Worm (Caenorhabditis elegans) whole organism, late embryonic: ENCODE data around the gene emb-9.
A peak's percentile ranks its signal among the peaks of the same experiment; 100 is the strongest.

Source experiments
- C08G9.2 ChIP-seq: sonication (generic microtip); optimal IDR thresholded peaks from 2 replicates; lab custom pipeline; 2016; ENCODE audit warnings: mild to moderate bottlenecking, missing genetic modification characterization, moderate library complexity, missing compliant biosample characterization
- C38D4.7 ChIP-seq: fragments of 200-800 bp; sonication (Bioruptor generic); optimal IDR thresholded peaks from 2 replicates; lab custom pipeline; 2018; ENCODE audit warnings: mild to moderate bottlenecking, missing genetic modification characterization, moderate library complexity, missing compliant biosample characterization
- Y22D7AL.16 ChIP-seq: sonication (generic microtip); optimal IDR thresholded peaks from 2 replicates; lab custom pipeline; 2016; ENCODE audit warnings: missing genetic modification characterization, missing compliant biosample characterization
- ama-1 ChIP-seq: fragments of 150-350 bp; optimal IDR thresholded peaks from 2 replicates; lab custom pipeline; 2014
- ceh-14 ChIP-seq: sonication (generic microtip); optimal IDR thresholded peaks from 2 replicates; lab custom pipeline; 2016; ENCODE audit warnings: missing genotype, missing genetic modification characterization, missing compliant biosample characterization
- ceh-18 ChIP-seq: sonication (generic microtip); optimal IDR thresholded peaks from 2 replicates; lab custom pipeline; 2016; ENCODE audit warnings: missing genetic modification characterization, missing compliant biosample characterization
- ceh-2 ChIP-seq: sonication (generic microtip); optimal IDR thresholded peaks from 2 replicates; lab custom pipeline; 2016; ENCODE audit warnings: missing genotype, missing genetic modification characterization, missing compliant biosample characterization
- ceh-22 ChIP-seq: sonication (generic microtip); optimal IDR thresholded peaks from 2 replicates; lab custom pipeline; 2017; ENCODE audit warnings: missing biosample characterization, missing genetic modification characterization
- ceh-6 ChIP-seq: fragments of 200-800 bp; sonication (Bioruptor generic); optimal IDR thresholded peaks from 2 replicates; lab custom pipeline; 2018; ENCODE audit warnings: mild to moderate bottlenecking, missing genetic modification characterization, missing compliant biosample characterization
- ceh-9 ChIP-seq: sonication (generic microtip); optimal IDR thresholded peaks from 2 replicates; lab custom pipeline; 2016; ENCODE audit warnings: mild to moderate bottlenecking, missing genetic modification characterization, inconsistent platforms, missing compliant biosample characterization
- che-1 ChIP-seq: sonication (generic microtip); optimal IDR thresholded peaks from 2 replicates; lab custom pipeline; 2016; ENCODE audit warnings: mild to moderate bottlenecking, missing genetic modification characterization, missing compliant biosample characterization
- elt-2 ChIP-seq: sonication (generic microtip); optimal IDR thresholded peaks from 2 replicates; lab custom pipeline; 2016; ENCODE audit warnings: missing genetic modification reagents, missing genetic modification characterization, missing compliant biosample characterization
- elt-4 ChIP-seq: sonication (generic microtip); optimal IDR thresholded peaks from 2 replicates; lab custom pipeline; 2016; ENCODE audit warnings: missing genetic modification characterization, missing compliant biosample characterization
- ets-4 ChIP-seq: sonication (generic microtip); optimal IDR thresholded peaks from 2 replicates; lab custom pipeline; 2016; ENCODE audit warnings: missing genetic modification characterization, missing compliant biosample characterization
- eyg-1 ChIP-seq: sonication (generic microtip); optimal IDR thresholded peaks from 2 replicates; lab custom pipeline; 2016; ENCODE audit warnings: missing genotype, missing genetic modification characterization, missing compliant biosample characterization
- fkh-10 ChIP-seq: fragments of 150-350 bp; optimal IDR thresholded peaks from 2 replicates; lab custom pipeline; 2014; ENCODE audit warnings: missing biosample characterization, missing genetic modification reagents, missing genetic modification characterization
- gmeb-2 ChIP-seq: sonication (generic microtip); optimal IDR thresholded peaks from 2 replicates; lab custom pipeline; 2016; ENCODE audit warnings: missing genetic modification characterization, inconsistent platforms, missing compliant biosample characterization
- hlh-13 ChIP-seq: fragments of 200-800 bp; sonication (Bioruptor generic); optimal IDR thresholded peaks from 2 replicates; lab custom pipeline; 2018; ENCODE audit warnings: mild to moderate bottlenecking, missing genetic modification characterization, missing compliant biosample characterization
- hlh-15 ChIP-seq: sonication (generic microtip); optimal IDR thresholded peaks from 2 replicates; lab custom pipeline; 2016; ENCODE audit warnings: missing genetic modification characterization, missing compliant biosample characterization
- hlh-6 ChIP-seq: sonication (generic microtip); optimal IDR thresholded peaks from 2 replicates; lab custom pipeline; 2016; ENCODE audit warnings: missing genotype, missing genetic modification characterization, missing compliant biosample characterization
- hlh-8 ChIP-seq: sonication (generic microtip); optimal IDR thresholded peaks from 2 replicates; lab custom pipeline; 2016; ENCODE audit warnings: missing genotype, missing genetic modification characterization, missing compliant biosample characterization
- mec-3 ChIP-seq: sonication (generic microtip); optimal IDR thresholded peaks from 2 replicates; lab custom pipeline; 2016; ENCODE audit warnings: borderline replicate concordance, missing genetic modification characterization, missing compliant biosample characterization
- nhr-11 ChIP-seq: fragments of 150-350 bp; optimal IDR thresholded peaks from 2 replicates; lab custom pipeline; 2014; ENCODE audit warnings: missing biosample characterization, missing genetic modification characterization
- nhr-232 ChIP-seq: sonication (generic microtip); optimal IDR thresholded peaks from 2 replicates; lab custom pipeline; 2016; ENCODE audit warnings: missing genetic modification characterization, missing compliant biosample characterization
- pat-9 ChIP-seq: fragments of 200-800 bp; sonication (Bioruptor generic); optimal IDR thresholded peaks from 2 replicates; lab custom pipeline; 2018; ENCODE audit warnings: mild to moderate bottlenecking, missing genetic modification characterization, moderate library complexity, missing compliant biosample characterization
- pax-1 ChIP-seq: fragments of 150-350 bp; optimal IDR thresholded peaks from 2 replicates; lab custom pipeline; 2014; ENCODE audit warnings: missing biosample characterization, missing genetic modification characterization
- pha-2 ChIP-seq: sonication (generic microtip); optimal IDR thresholded peaks from 2 replicates; lab custom pipeline; 2017; ENCODE audit warnings: mild to moderate bottlenecking, missing genetic modification characterization, missing compliant biosample characterization
- pha-4 ChIP-seq: fragments of 150-350 bp; optimal IDR thresholded peaks from 2 replicates; lab custom pipeline; 2018; ENCODE audit warnings: missing biosample characterization, missing genetic modification reagents, missing genetic modification characterization
- pqm-1 ChIP-seq: sonication (generic microtip); optimal IDR thresholded peaks from 2 replicates; lab custom pipeline; 2016; ENCODE audit warnings: missing genetic modification characterization, missing compliant biosample characterization
- pros-1 ChIP-seq: fragments of 150-350 bp; optimal IDR thresholded peaks from 2 replicates; lab custom pipeline; 2014; ENCODE audit warnings: missing biosample characterization, missing genetic modification reagents, missing genetic modification characterization
- sdc-2 ChIP-seq: sonication (generic microtip); optimal IDR thresholded peaks from 2 replicates; lab custom pipeline; 2016; ENCODE audit warnings: missing genotype, missing genetic modification characterization, missing compliant biosample characterization
- syd-9 ChIP-seq: sonication (generic microtip); optimal IDR thresholded peaks from 2 replicates; lab custom pipeline; 2016; ENCODE audit warnings: mild to moderate bottlenecking, missing genetic modification characterization, moderate library complexity, missing compliant biosample characterization
- tbx-2 ChIP-seq: sonication (generic microtip); optimal IDR thresholded peaks from 2 replicates; lab custom pipeline; 2016; ENCODE audit warnings: missing genetic modification characterization, missing compliant biosample characterization
- unc-55 ChIP-seq: sonication (generic microtip); optimal IDR thresholded peaks from 2 replicates; lab custom pipeline; 2017; ENCODE audit warnings: missing biosample characterization, missing genetic modification reagents, missing genetic modification characterization
- ztf-16 ChIP-seq: sonication (generic microtip); optimal IDR thresholded peaks from 2 replicates; lab custom pipeline; 2017; ENCODE audit warnings: missing genetic modification characterization, missing compliant biosample characterization

emb-9 gene

ce11 chrIII:9328732-9329131 is 15.5 kb downstream of the emb-9 start:
- TF ChIP-seq hlh-8 (tag; lab: Kevin White, UChicago) (no peak), ceh-18 (tag; lab: Kevin White, UChicago) (peak; percentile 23), hlh-6 (tag; lab: Kevin White, UChicago) (no peak), unc-55 (GFP tag; lab: Kevin White, UChicago) (peak; percentile 96), ceh-22 (tag; lab: Kevin White, UChicago) (no peak), ama-1 (lab: Kevin White, UChicago) (no peak)
- TF ChIP-seq, all 69 proteins: peak for 2

- TF ChIP-seq sdc-2 (tag; lab: Kevin White, UChicago) (no peak), pat-9 (no peak), tbx-2 (tag; lab: Kevin White, UChicago) (no peak), ama-1 (lab: Kevin White, UChicago) (no peak), pax-1 (no peak), C38D4.7 (GFP tag; lab: Kevin White, UChicago) (no peak), nhr-11 (tag; lab: Kevin White, UChicago) (no peak), mec-3 (tag; lab: Kevin White, UChicago) (no peak), syd-9 (tag; lab: Kevin White, UChicago) (no peak), ceh-9 (no peak), eyg-1 (tag; lab: Kevin White, UChicago) (no peak), hlh-6 (tag; lab: Kevin White, UChicago) (no peak), nhr-232 (no peak), pha-2 (tag; lab: Kevin White, UChicago) (no peak), ceh-2 (no peak), elt-4 (tag; lab: Kevin White, UChicago) (no peak), pha-4 (tag; lab: Kevin White, UChicago) (no peak), C08G9.2 (tag; lab: Kevin White, UChicago) (no peak), hlh-15 (tag; lab: Kevin White, UChicago) (no peak), hlh-8 (tag; lab: Kevin White, UChicago) (no peak)
Measured at ce11 chrIII:9327910-9328309, 16.3 kb downstream of the emb-9 start.

- TF ChIP-seq pha-2 (tag; lab: Kevin White, UChicago) (no peak), elt-2 (peak; percentile 85)
Measured at ce11 chrIII:9326528-9326927, 17.7 kb downstream of the emb-9 start.

ce11 chrIII:9324724-9325123 is 19.5 kb downstream of the emb-9 start, which contains the start of gene C40H1.7:
C40H1.7 (plus strand) TSS chrIII:9325024.
- no peak for TF ChIP-seq ceh-14 (tag; lab: Kevin White, UChicago)
- TF ChIP-seq hlh-6 (tag; lab: Kevin White, UChicago), result no peak
- no peak for TF ChIP-seq elt-4 (tag; lab: Kevin White, UChicago)
- no peak for TF ChIP-seq gmeb-2 (tag; lab: Kevin White, UChicago)
- TF ChIP-seq Y22D7AL.16 (tag; lab: Kevin White, UChicago), result no peak
- TF ChIP-seq che-1 (tag; lab: Kevin White, UChicago), result no peak
- TF ChIP-seq hlh-13 (GFP tag; lab: Kevin White, UChicago), result no peak
- TF ChIP-seq syd-9 (tag; lab: Kevin White, UChicago), result no peak
- no peak for TF ChIP-seq ets-4
- TF ChIP-seq pqm-1 (tag; lab: Kevin White, UChicago), result no peak
- TF ChIP-seq fkh-10, result no peak
- TF ChIP-seq, all 69 proteins: peak for 0

- TF ChIP-seq ceh-9 (no peak), ztf-16 (tag; lab: Kevin White, UChicago) (no peak)
- TF ChIP-seq, all 69 proteins: peak for 0
Measured at ce11 chrIII:9322010-9322409, 22.2 kb downstream of the emb-9 start, which contains the start of gene cpb-1. cpb-1 (plus strand) TSS chrIII:9322310.

ce11 chrIII:9319641-9320040 is 24.6 kb downstream of the emb-9 start, which contains the start of gene C40H1.9:
C40H1.9 (plus strand) TSS chrIII:9319941.
- no peak for TF ChIP-seq pros-1 (tag; lab: Kevin White, UChicago)
- no peak for TF ChIP-seq nhr-11 (tag; lab: Kevin White, UChicago)
- no peak for TF ChIP-seq ceh-6 (GFP tag; lab: Kevin White, UChicago)
